Fruit fly (Drosophila melanogaster) whole organism: ENCODE results near the gene RpL17.

ENCODE experiments used
- CG8478 ChIP-seq: fragments of >200 bp; optimal IDR thresholded peaks from 2 replicates; lab custom pipeline; 2018; ENCODE audit warnings: inconsistent platforms
- Dll ChIP-seq: fragments of >200 bp; optimal IDR thresholded peaks from 2 replicates; lab custom pipeline; 2017
- EcR ChIP-seq, 2 experiments: fragments of >200 bp; optimal IDR thresholded peaks; 2 replicates each; lab custom pipeline; 2017; ENCODE audit warnings: missing biosample characterization in 2 of 2, missing genetic modification characterization in 2 of 2, missing genetic modification reagents in 2 of 2
- pan ChIP-seq: fragments of >200 bp; optimal IDR thresholded peaks from 2 replicates; lab custom pipeline; 2017
- psq ChIP-seq: fragments of >200 bp; optimal IDR thresholded peaks from 2 replicates; lab custom pipeline; 2017
- usp ChIP-seq: fragments of >200 bp; optimal IDR thresholded peaks from 2 replicates; lab custom pipeline; 2017; ENCODE audit warnings: missing biosample characterization, missing genetic modification characterization, mixed read lengths

Gene RpL17

DNA sequence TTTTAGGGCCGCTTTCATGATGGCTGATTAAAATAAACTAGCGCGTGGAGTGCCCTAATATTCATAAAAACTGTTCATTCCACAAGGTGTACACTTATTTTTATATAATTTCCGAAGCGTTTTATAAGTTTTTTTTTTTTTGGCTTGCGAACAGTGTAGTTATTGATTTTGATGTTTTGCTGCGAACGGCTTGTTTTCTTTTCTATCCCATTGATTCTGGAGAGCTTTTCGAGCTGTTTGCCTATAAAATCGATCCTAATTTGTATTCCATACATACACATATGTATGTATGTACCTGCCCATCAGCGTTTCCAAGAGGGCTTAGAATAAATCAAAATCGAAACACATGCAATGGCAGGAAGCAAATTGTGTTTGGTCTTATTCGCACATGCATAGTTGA is 33.8 kb downstream of the RpL17 start:
- TF ChIP-seq pan (lab: Kevin White, UChicago), result no peak
- TF ChIP-seq Dll (lab: Kevin White, UChicago), result no peak
- no peak for TF ChIP-seq usp
- TF ChIP-seq psq (lab: Kevin White, UChicago), result no peak
- no peak for TF ChIP-seq CG8478 (lab: Kevin White, UChicago)
- TF ChIP-seq EcR (GFP tag; optimal IDR thresholded peaks at IDR 0.05; lab: Kevin White, UChicago), result no peak

- no peak for TF ChIP-seq pan (lab: Kevin White, UChicago)
Observed at dm6 chrX:6709252-6710037, 34.6 kb downstream of the RpL17 start.

dm6 chrX:6708580-6709199 is 35.3 kb downstream of the RpL17 start:
- TF ChIP-seq pan (lab: Kevin White, UChicago) (no peak), Dll (lab: Kevin White, UChicago) (no peak), psq (lab: Kevin White, UChicago) (no peak), EcR (GFP tag; optimal IDR thresholded peaks at IDR 0.05; lab: Kevin White, UChicago) (no peak), usp (no peak), CG8478 (lab: Kevin White, UChicago) (no peak)

- TF ChIP-seq EcR (GFP tag; optimal IDR thresholded peaks at IDR 0.05; lab: Kevin White, UChicago) (peak in 1 of 2 experiments; percentile 76), Dll (lab: Kevin White, UChicago) (no peak)
Observed at dm6 chrX:6708138-6708537, 35.9 kb downstream of the RpL17 start.

dm6 chrX:6706570-6707306 is 37.3 kb downstream of the RpL17 start:
- TF ChIP-seq EcR (GFP tag; optimal IDR thresholded peaks at IDR 0.05; lab: Kevin White, UChicago) (peak in 1 of 2 experiments; percentile 59), CG8478 (lab: Kevin White, UChicago) (no peak)

dm6 chrX:6705890-6706289 is 38.1 kb downstream of the RpL17 start:
- no peak for TF ChIP-seq psq (lab: Kevin White, UChicago)
- peak in 1 of 2 experiments; percentile 9 for TF ChIP-seq EcR (GFP tag; optimal IDR thresholded peaks at IDR 0.05; lab: Kevin White, UChicago)

dm6 chrX:6705059-6705802 is 38.8 kb downstream of the RpL17 start:
- TF ChIP-seq EcR (GFP tag; optimal IDR thresholded peaks at IDR 0.05; lab: Kevin White, UChicago) (no peak), CG8478 (lab: Kevin White, UChicago) (no peak), psq (lab: Kevin White, UChicago) (no peak), usp (no peak), Dll (lab: Kevin White, UChicago) (no peak), pan (lab: Kevin White, UChicago) (no peak)

dm6 chrX:6703957-6704356 is 40.1 kb downstream of the RpL17 start:
- no peak for TF ChIP-seq psq (lab: Kevin White, UChicago)
- no peak for TF ChIP-seq Dll (lab: Kevin White, UChicago)
- TF ChIP-seq CG8478 (lab: Kevin White, UChicago), result no peak
- no peak for TF ChIP-seq EcR (GFP tag; optimal IDR thresholded peaks at IDR 0.05; lab: Kevin White, UChicago)
- no peak for TF ChIP-seq usp
- TF ChIP-seq pan (lab: Kevin White, UChicago), result no peak

DNA sequence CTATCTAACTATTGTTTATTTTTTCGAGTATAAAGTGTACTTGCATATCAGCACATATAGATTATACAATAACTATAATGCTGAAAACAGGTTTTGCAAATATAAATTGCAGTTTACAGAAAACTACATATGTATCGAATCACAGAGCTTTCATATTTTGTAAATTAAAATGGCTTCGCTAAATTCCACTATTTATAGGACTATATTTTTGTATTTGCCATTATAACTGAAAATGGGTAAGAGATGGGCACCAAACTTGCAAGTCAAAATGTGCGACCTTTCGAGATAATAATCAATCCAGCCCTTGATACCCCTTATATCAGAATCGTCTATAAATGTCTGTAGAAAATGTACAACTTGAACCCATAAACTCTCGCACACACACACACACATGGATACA is 40.8 kb downstream of the RpL17 start:
- TF ChIP-seq psq (lab: Kevin White, UChicago), result no peak
- no peak for TF ChIP-seq EcR (GFP tag; optimal IDR thresholded peaks at IDR 0.05; lab: Kevin White, UChicago)
- TF ChIP-seq usp, result no peak
- TF ChIP-seq pan (lab: Kevin White, UChicago), result no peak
- TF ChIP-seq Dll (lab: Kevin White, UChicago), result no peak
- no peak for TF ChIP-seq CG8478 (lab: Kevin White, UChicago)

- TF ChIP-seq Dll (lab: Kevin White, UChicago) (no peak), CG8478 (lab: Kevin White, UChicago) (no peak), psq (lab: Kevin White, UChicago) (no peak), usp (no peak), EcR (GFP tag; optimal IDR thresholded peaks at IDR 0.05; lab: Kevin White, UChicago) (no peak), pan (lab: Kevin White, UChicago) (no peak)
Observed at dm6 chrX:6702591-6702990, 41.4 kb downstream of the RpL17 start.

dm6 chrX:6702028-6702433 is 42.0 kb downstream of the RpL17 start:
- TF ChIP-seq psq (lab: Kevin White, UChicago) (no peak), EcR (GFP tag; optimal IDR thresholded peaks at IDR 0.05; lab: Kevin White, UChicago) (no peak), usp (no peak), pan (lab: Kevin White, UChicago) (no peak)
